Fruit fly (Drosophila melanogaster) whole organism, embryonic: ENCODE data around the gene gish.

Experiments
- Adf1 ChIP-seq: fragments of 200-800 bp; sonication (Bioruptor generic); IDR thresholded peaks from 2 replicates; pipeline ENCODE4 v1.3.6; 2022; ENCODE audit warnings: missing biosample characterization, missing genetic modification characterization
- Aef1 ChIP-seq: fragments of 200-800 bp; sonication (Bioruptor generic); IDR thresholded peaks from 3 replicates; pipeline ENCODE4 v1.3.6; 2022; ENCODE audit warnings: missing biosample characterization, missing genetic modification characterization
- BEAF-32 ChIP-seq: fragments of 200-800 bp; sonication (Bioruptor generic); optimal IDR thresholded peaks from 3 replicates; lab custom pipeline; 2017; ENCODE audit warnings: missing biosample characterization, missing genetic modification characterization, mild to moderate bottlenecking, moderate library complexity, missing genetic modification reagents
- CG10979 ChIP-seq: fragments of 200-800 bp; sonication (Bioruptor generic); optimal IDR thresholded peaks from 2 replicates; lab custom pipeline; 2018; ENCODE audit warnings: missing biosample characterization, mild to moderate bottlenecking, missing genetic modification characterization, moderate library complexity
- CG12744 ChIP-seq: fragments of 200-800 bp; sonication (Bioruptor generic); optimal IDR thresholded peaks from 2 replicates; lab custom pipeline; 2016; ENCODE audit warnings: missing biosample characterization, missing genetic modification characterization
- CG14667 ChIP-seq: fragments of 200-800 bp; sonication (Bioruptor generic); IDR thresholded peaks from 2 replicates; pipeline ENCODE4 v1.3.6; 2022; ENCODE audit warnings: missing biosample characterization, missing genetic modification characterization
- CG1602 ChIP-seq: fragments of 200-800 bp; sonication (Bioruptor generic); optimal IDR thresholded peaks from 3 replicates; lab custom pipeline; 2016; ENCODE audit warnings: missing biosample characterization, missing genetic modification characterization
- CG1603 ChIP-seq: fragments of 200-800 bp; sonication (Bioruptor generic); optimal IDR thresholded peaks from 2 replicates; lab custom pipeline; 2019; ENCODE audit warnings: missing biosample characterization, mild to moderate bottlenecking, missing genetic modification characterization, moderate library complexity
- CG16779 ChIP-seq: fragments of 200-800 bp; sonication (Bioruptor generic); IDR thresholded peaks from 2 replicates; pipeline ENCODE4 v1.3.6; 2022; ENCODE audit warnings: missing biosample characterization, missing genetic modification characterization
- CG17186 ChIP-seq: fragments of 200-800 bp; sonication (Bioruptor generic); optimal IDR thresholded peaks from 3 replicates; lab custom pipeline; 2017; ENCODE audit warnings: missing biosample characterization, missing genetic modification reagents, missing genetic modification characterization
- CG18599 ChIP-seq: fragments of 200-800 bp; sonication (Bioruptor generic); optimal IDR thresholded peaks from 3 replicates; lab custom pipeline; 2017; ENCODE audit warnings: missing biosample characterization, missing genetic modification characterization, mild to moderate bottlenecking, moderate library complexity, missing genetic modification reagents
- CG30431 ChIP-seq: fragments of 200-800 bp; sonication (Bioruptor generic); optimal IDR thresholded peaks from 2 replicates; lab custom pipeline; 2017; ENCODE audit warnings: missing biosample characterization, missing genetic modification characterization
- CG3281 ChIP-seq: fragments of 200-800 bp; sonication (Bioruptor generic); optimal IDR thresholded peaks from 3 replicates; lab custom pipeline; 2017; ENCODE audit warnings: missing biosample characterization, mild to moderate bottlenecking, missing genetic modification characterization
- CG34224 ChIP-seq: fragments of 200-800 bp; sonication (Bioruptor generic); IDR thresholded peaks from 3 replicates; pipeline ENCODE4 v1.3.6; 2022; ENCODE audit warnings: missing biosample characterization, missing genetic modification characterization; ENCODE audit not compliant: partially characterized antibody
- CG42726 ChIP-seq: fragments of 200-800 bp; sonication (Bioruptor generic); IDR thresholded peaks from 2 replicates; pipeline ENCODE4 v1.3.6; 2022; ENCODE audit warnings: missing biosample characterization, missing genetic modification characterization; ENCODE audit not compliant: partially characterized antibody
- CG4282 ChIP-seq: fragments of 200-800 bp; sonication (Bioruptor generic); optimal IDR thresholded peaks from 2 replicates; lab custom pipeline; 2016; ENCODE audit warnings: missing biosample characterization, missing genetic modification characterization
- CG43689 ChIP-seq: fragments of 200-800 bp; sonication (Bioruptor generic); IDR thresholded peaks from 2 replicates; pipeline ENCODE4 v1.3.6; 2022; ENCODE audit warnings: missing biosample characterization, missing genetic modification characterization
- CG4617 ChIP-seq: fragments of 200-800 bp; sonication (Bioruptor generic); optimal IDR thresholded peaks from 3 replicates; lab custom pipeline; 2016; ENCODE audit warnings: missing biosample characterization, missing genetic modification characterization, borderline replicate concordance
- CG4707 ChIP-seq: fragments of 200-800 bp; sonication (Bioruptor generic); optimal IDR thresholded peaks from 2 replicates; lab custom pipeline; 2018; ENCODE audit warnings: missing biosample characterization, mild to moderate bottlenecking, missing genetic modification characterization, moderate library complexity
- CG5245 ChIP-seq: fragments of 200-800 bp; sonication (Bioruptor generic); optimal IDR thresholded peaks from 3 replicates; lab custom pipeline; 2016; ENCODE audit warnings: missing biosample characterization, missing genetic modification characterization
- CG6654 ChIP-seq: fragments of 200-800 bp; sonication (Bioruptor generic); optimal IDR thresholded peaks from 2 replicates; lab custom pipeline; 2017; ENCODE audit warnings: missing biosample characterization, mild to moderate bottlenecking, missing genetic modification characterization
- CG7271 ChIP-seq: fragments of 200-800 bp; sonication (Bioruptor generic); optimal IDR thresholded peaks from 2 replicates; lab custom pipeline; 2018; ENCODE audit warnings: missing biosample characterization, mild to moderate bottlenecking, missing genetic modification characterization, moderate library complexity
- Chrac-16 ChIP-seq: fragments of 200-800 bp; sonication (Bioruptor generic); optimal IDR thresholded peaks from 3 replicates; lab custom pipeline; 2016; ENCODE audit warnings: missing biosample characterization, missing genetic modification characterization
- D19B ChIP-seq: fragments of 200-800 bp; sonication (Bioruptor generic); optimal IDR thresholded peaks from 2 replicates; lab custom pipeline; 2017; ENCODE audit warnings: missing biosample characterization, mild to moderate bottlenecking, missing genetic modification characterization
- Drgx ChIP-seq: fragments of 200-800 bp; sonication (Bioruptor generic); IDR thresholded peaks from 2 replicates; pipeline ENCODE4 v1.3.6; 2022; ENCODE audit warnings: missing biosample characterization, missing genetic modification characterization
- Eip74EF ChIP-seq, 2 experiments: fragments of 200-800 bp in 1 of 2; fragments of >200 bp in 1 of 2; sonication (Bioruptor generic) in 1 of 2; optimal IDR thresholded peaks; 2 replicates each; lab custom pipeline; 2017 to 2019; ENCODE audit warnings: missing biosample characterization in 2 of 2, missing genetic modification characterization in 2 of 2, mild to moderate bottlenecking in 1 of 2, moderate library complexity in 1 of 2
- Fer2 ChIP-seq: fragments of 200-800 bp; sonication (Bioruptor generic); optimal IDR thresholded peaks from 2 replicates; lab custom pipeline; 2018; ENCODE audit warnings: missing biosample characterization, mild to moderate bottlenecking, missing genetic modification characterization, moderate library complexity
- HLH3B ChIP-seq: fragments of 200-800 bp; sonication (Bioruptor generic); IDR thresholded peaks from 2 replicates; pipeline ENCODE4 v1.3.6; 2022; ENCODE audit warnings: missing biosample characterization, missing genetic modification characterization
- HmgD ChIP-seq: fragments of 200-800 bp; sonication (Bioruptor generic); optimal IDR thresholded peaks from 3 replicates; lab custom pipeline; 2016; ENCODE audit warnings: missing biosample characterization, missing genetic modification characterization
- Opbp ChIP-seq: fragments of 200-800 bp; sonication (Bioruptor generic); IDR thresholded peaks from 3 replicates; pipeline ENCODE4 v1.3.6; 2022; ENCODE audit warnings: missing biosample characterization, missing genetic modification characterization; ENCODE audit not compliant: partially characterized antibody
- Optix ChIP-seq: fragments of 200-800 bp; sonication (Bioruptor generic); IDR thresholded peaks from 3 replicates; pipeline ENCODE4 v1.3.6; 2022; ENCODE audit warnings: missing biosample characterization, missing genetic modification characterization
- Side ChIP-seq: fragments of 200-800 bp; sonication (Bioruptor generic); optimal IDR thresholded peaks from 2 replicates; lab custom pipeline; 2016; ENCODE audit warnings: missing biosample characterization, missing genetic modification characterization
- Sry-β ChIP-seq: fragments of 200-800 bp; sonication (Bioruptor generic); optimal IDR thresholded peaks from 2 replicates; lab custom pipeline; 2018; ENCODE audit warnings: missing biosample characterization, mild to moderate bottlenecking, missing genetic modification characterization, moderate library complexity
- chn ChIP-seq: fragments of 200-800 bp; sonication (Bioruptor generic); optimal IDR thresholded peaks from 2 replicates; lab custom pipeline; 2016; ENCODE audit warnings: missing biosample characterization, missing genetic modification characterization
- dmrt99B ChIP-seq: fragments of 200-800 bp; sonication (Bioruptor generic); optimal IDR thresholded peaks from 2 replicates; lab custom pipeline; 2018; ENCODE audit warnings: missing biosample characterization, mild to moderate bottlenecking, missing genetic modification characterization, moderate library complexity
- en ChIP-seq: fragments of 200-800 bp; sonication (Bioruptor generic); optimal IDR thresholded peaks from 2 replicates; lab custom pipeline; 2016; ENCODE audit warnings: missing biosample characterization, missing genetic modification characterization
- eve ChIP-seq, 2 experiments: fragments of >200 bp; optimal IDR thresholded peaks; 2 replicates each; lab custom pipeline; 2017; ENCODE audit warnings: missing biosample characterization in 2 of 2, missing genetic modification characterization in 2 of 2
- ftz-f1 ChIP-seq: fragments of 200-800 bp; sonication (Bioruptor generic); optimal IDR thresholded peaks from 2 replicates; lab custom pipeline; 2016; ENCODE audit warnings: missing biosample characterization, missing genetic modification characterization
- gce ChIP-seq: fragments of 200-800 bp; sonication (Bioruptor generic); IDR thresholded peaks from 3 replicates; pipeline ENCODE4 v1.3.6; 2022; ENCODE audit warnings: missing biosample characterization, missing genetic modification characterization
- grn ChIP-seq: fragments of 200-800 bp; sonication (Bioruptor generic); optimal IDR thresholded peaks from 3 replicates; lab custom pipeline; 2017; ENCODE audit warnings: missing biosample characterization, missing genetic modification characterization
- jigr1 ChIP-seq: fragments of 200-800 bp; sonication (Bioruptor generic); IDR thresholded peaks from 3 replicates; pipeline ENCODE4 v1.3.6; 2022; ENCODE audit warnings: missing biosample characterization, missing genetic modification characterization
- ken ChIP-seq: fragments of 200-800 bp; sonication (Bioruptor generic); IDR thresholded peaks from 3 replicates; pipeline ENCODE4 v1.3.6; 2022; ENCODE audit warnings: missing biosample characterization, missing genetic modification characterization
- mirr ChIP-seq: fragments of 200-800 bp; sonication (Bioruptor generic); optimal IDR thresholded peaks from 3 replicates; lab custom pipeline; 2018; ENCODE audit warnings: missing biosample characterization, mild to moderate bottlenecking, missing genetic modification characterization
- pho ChIP-seq: fragments of 200-800 bp; sonication (Bioruptor generic); optimal IDR thresholded peaks from 2 replicates; lab custom pipeline; 2016; ENCODE audit warnings: missing biosample characterization, missing genetic modification characterization
- sisA ChIP-seq: fragments of 200-800 bp; sonication (Bioruptor generic); IDR thresholded peaks from 2 replicates; pipeline ENCODE4 v1.3.6; 2022; ENCODE audit warnings: missing biosample characterization, missing genetic modification characterization
- sna ChIP-seq: fragments of 200-800 bp; sonication (Bioruptor generic); IDR thresholded peaks from 2 replicates; pipeline ENCODE4 v1.3.6; 2022; ENCODE audit warnings: missing biosample characterization, missing genetic modification characterization; ENCODE audit not compliant: partially characterized antibody
- sug ChIP-seq: fragments of 200-800 bp; optimal IDR thresholded peaks from 2 replicates; lab custom pipeline; 2019; ENCODE audit warnings: missing biosample characterization, mild to moderate bottlenecking, missing genetic modification characterization, moderate library complexity
- wor ChIP-seq: fragments of 200-800 bp; sonication (Bioruptor generic); IDR thresholded peaks from 2 replicates; pipeline ENCODE4 v1.3.6; 2022; ENCODE audit warnings: missing biosample characterization, missing genetic modification characterization
- yki ChIP-seq: fragments of >200 bp; optimal IDR thresholded peaks from 3 replicates; lab custom pipeline; 2018

Gene gish

DNA sequence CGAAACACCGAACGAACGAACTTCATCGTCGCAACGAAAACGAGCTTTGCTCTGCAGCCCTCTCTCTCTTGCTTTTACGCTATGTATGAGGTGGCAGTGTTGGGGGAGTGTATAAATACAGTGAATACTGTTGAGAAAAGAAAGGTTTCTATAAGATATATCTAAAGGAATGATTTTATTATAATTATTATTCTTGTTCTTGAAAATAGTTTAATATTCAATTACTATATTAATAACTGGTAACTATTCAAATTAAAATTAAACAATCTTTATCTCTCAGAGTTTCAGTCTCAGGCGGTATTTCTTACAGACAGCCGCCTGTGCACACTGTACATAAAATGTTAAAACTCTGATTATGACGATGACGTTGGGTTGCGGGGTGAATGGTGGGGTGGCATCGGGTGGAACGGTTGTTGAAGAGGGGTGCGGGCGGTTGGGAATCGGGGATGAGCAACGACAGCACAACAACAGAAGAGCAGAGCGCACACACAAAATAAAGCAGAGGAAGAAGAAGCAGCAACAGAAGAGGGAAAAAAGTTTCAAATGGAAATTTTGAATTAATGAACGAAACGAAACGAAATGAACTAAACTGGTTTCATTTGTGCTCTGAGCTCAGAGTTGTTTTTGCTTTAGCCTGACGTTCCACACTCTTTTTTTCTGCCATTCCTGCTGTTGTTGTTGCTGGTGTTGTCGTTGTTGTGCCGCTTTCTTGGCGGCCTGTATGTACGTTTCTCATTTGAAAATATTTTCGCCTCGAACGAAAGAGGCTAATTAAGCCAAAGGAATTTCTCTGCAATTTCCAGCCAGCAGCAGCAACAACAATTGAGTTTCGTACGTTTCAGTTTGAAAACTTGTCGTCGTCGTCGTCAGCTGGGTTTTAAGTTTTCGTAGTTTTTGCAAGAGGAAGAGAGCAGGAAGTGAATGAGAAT lies 35.3 kb upstream of the gish start (continued):
- TF ChIP-seq jigr1 (GFP tag; lab: Robert Waterston, UW) (no peak), pho (peak; percentile 68), grn (GFP tag; lab: Kevin White, UChicago) (peak; percentile 76), eve (GFP tag; optimal IDR thresholded peaks at IDR 0.05; lab: Kevin White, UChicago) (no peak), CG17186 (peak; percentile 66), CG18599 (GFP tag; lab: Kevin White, UChicago) (peak; percentile 99), CG14667 (GFP tag; lab: Robert Waterston, UW) (no peak), Fer2 (tag; lab: Kevin White, UChicago) (peak; percentile 97), CG7271 (tag; lab: Kevin White, UChicago) (peak; percentile 95), CG4617 (GFP tag; lab: Kevin White, UChicago) (peak; percentile 93), BEAF-32 (GFP tag; lab: Kevin White, UChicago) (no peak), D19B (GFP tag; lab: Kevin White, UChicago) (peak; percentile 92), Eip74EF (GFP tag; optimal IDR thresholded peaks at IDR 0.05; lab: Kevin White, UChicago) (peak in 1 of 2 experiments; percentile 97), chn (GFP tag; lab: Kevin White, UChicago) (peak; percentile 92), en (peak; percentile 38), Opbp (GFP tag; lab: Robert Waterston, UW) (no peak), CG16779 (GFP tag; lab: Robert Waterston, UW) (no peak), CG43689 (GFP tag; lab: Robert Waterston, UW) (no peak), CG5245 (GFP tag; lab: Kevin White, UChicago) (peak; percentile 95), HLH3B (no peak), CG1603 (tag; lab: Kevin White, UChicago) (peak; percentile 72), Optix (GFP tag; lab: Robert Waterston, UW) (no peak), Adf1 (GFP tag; lab: Robert Waterston, UW) (no peak), dmrt99B (tag; lab: Kevin White, UChicago) (peak; percentile 99), CG4707 (GFP tag; lab: Kevin White, UChicago) (peak; percentile 90), CG12744 (GFP tag; lab: Kevin White, UChicago) (peak; percentile 44), CG1602 (peak; percentile 97), CG10979 (peak; percentile 98), yki (lab: Kevin White, UChicago) (no peak), Drgx (GFP tag; lab: Robert Waterston, UW) (no peak), CG30431 (GFP tag; lab: Kevin White, UChicago) (peak; percentile 92), CG42726 (no peak), Chrac-16 (peak; percentile 97), sna (GFP tag; lab: Robert Waterston, UW) (no peak), Aef1 (GFP tag; lab: Robert Waterston, UW) (no peak), sisA (GFP tag; lab: Robert Waterston, UW) (no peak), CG6654 (GFP tag; lab: Kevin White, UChicago) (peak; percentile 87), Side (peak; percentile 23), CG3281 (GFP tag; lab: Kevin White, UChicago) (peak; percentile 98), CG34224 (no peak), Sry-β (peak; percentile 65), ken (GFP tag; lab: Robert Waterston, UW) (no peak), gce (no peak), ftz-f1 (no peak), CG4282 (no peak), wor (GFP tag; lab: Robert Waterston, UW) (no peak), HmgD (GFP tag; lab: Kevin White, UChicago) (peak; percentile 31), sug (peak; percentile 94), mirr (GFP tag; lab: Kevin White, UChicago) (peak; percentile 76)
